Worm (Caenorhabditis elegans) whole organism, L3 larva: ENCODE results near the gene R10E4.11.

Experiments
- ZK546.5 ChIP-seq: sonication (generic microtip); optimal IDR thresholded peaks from 2 replicates; lab custom pipeline; 2017; ENCODE audit warnings: missing biosample characterization, missing genetic modification characterization
- ama-1 ChIP-seq: fragments of 150-350 bp; optimal IDR thresholded peaks from 2 replicates; lab custom pipeline; 2018
- pha-4 ChIP-seq: fragments of 150-350 bp; optimal IDR thresholded peaks from 2 replicates; lab custom pipeline; 2014; ENCODE audit warnings: missing biosample characterization, missing genetic modification reagents, missing genetic modification characterization

ce11 chrIII:4302293-4302692, 1.5 kb upstream of the R10E4.11 start, which contains the start of gene R10E4.9:
- TF ChIP-seq pha-4 (tag; lab: Kevin White, UChicago), result no peak
- no peak for TF ChIP-seq ZK546.5 (tag; lab: Kevin White, UChicago)
- no peak for TF ChIP-seq ama-1
